Worm (Caenorhabditis elegans) whole organism, L4/young adult: ENCODE measurements around the gene brap-2.

ENCODE experiments used
- W03F9.2 ChIP-seq: fragments of 150-350 bp; optimal IDR thresholded peaks from 2 replicates; lab custom pipeline; 2014; ENCODE audit warnings: missing biosample characterization, missing genetic modification characterization
- dao-5 ChIP-seq: sonication (generic microtip); optimal IDR thresholded peaks from 2 replicates; lab custom pipeline; 2016; ENCODE audit warnings: missing genotype, missing genetic modification characterization, moderate library complexity, missing compliant biosample characterization
- him-1 ChIP-seq: sonication (generic microtip); optimal IDR thresholded peaks from 2 replicates; lab custom pipeline; 2016; ENCODE audit warnings: missing genotype, missing genetic modification reagents, missing genetic modification characterization, missing compliant biosample characterization

The brap-2 gene

ce11 chrII:5416204-5416764 is 23.3 kb upstream of the brap-2 start, which contains the start of gene EEED8.2:
Gene EEED8.2, plus strand, starts transcription at chrII:5416714.
- no peak for TF ChIP-seq dao-5 (tag; lab: Kevin White, UChicago)
- no peak for TF ChIP-seq him-1 (tag; lab: Kevin White, UChicago)
- no peak for TF ChIP-seq W03F9.2 (tag; lab: Kevin White, UChicago)

ce11 chrII:5414040-5414439 is 21.1 kb upstream of the brap-2 start, which contains the start of the genes EEED8.14 and EEED8.3:
Gene EEED8.14, minus strand, starts transcription at chrII:5414052.
Gene EEED8.3, plus strand, starts transcription at chrII:5414276.
- no peak for TF ChIP-seq W03F9.2 (tag; lab: Kevin White, UChicago)
- TF ChIP-seq dao-5 (tag; lab: Kevin White, UChicago) = no peak
- TF ChIP-seq him-1 (tag; lab: Kevin White, UChicago) = no peak

ce11 chrII:5412467-5412866 is 19.5 kb upstream of the brap-2 start, which contains the start of the genes EEED8.13 and EEED8.18:
Gene EEED8.13, minus strand, starts transcription at chrII:5412567.
Gene EEED8.18, minus strand, starts transcription at chrII:5412610.
- no peak for TF ChIP-seq dao-5 (tag; lab: Kevin White, UChicago)
- TF ChIP-seq W03F9.2 (tag; lab: Kevin White, UChicago) = no peak
- TF ChIP-seq him-1 (tag; lab: Kevin White, UChicago) = no peak

ce11 chrII:5408924-5409323 is 15.9 kb upstream of the brap-2 start, which contains the start of the genes EEED8.12 and EEED8.4:
Gene EEED8.12, minus strand, starts transcription at chrII:5409024.
Gene EEED8.4, plus strand, starts transcription at chrII:5409319.
- TF ChIP-seq him-1 (tag; lab: Kevin White, UChicago) (no peak), dao-5 (tag; lab: Kevin White, UChicago) (no peak), W03F9.2 (tag; lab: Kevin White, UChicago) (no peak)

ce11 chrII:5407548-5407947 is 14.6 kb upstream of the brap-2 start, which contains the start of gene clec-141:
Gene clec-141, minus strand, starts transcription at chrII:5407648.
- TF ChIP-seq W03F9.2 (tag; lab: Kevin White, UChicago) (no peak), dao-5 (tag; lab: Kevin White, UChicago) (no peak), him-1 (tag; lab: Kevin White, UChicago) (no peak)

- no peak for TF ChIP-seq him-1 (tag; lab: Kevin White, UChicago)
- no peak for TF ChIP-seq dao-5 (tag; lab: Kevin White, UChicago)
- TF ChIP-seq W03F9.2 (tag; lab: Kevin White, UChicago) = no peak
These were observed 6.2 kb upstream of the brap-2 start, which contains the start of gene mog-5 for ce11 chrII:5399201-5399600. Gene mog-5, plus strand, starts transcription at chrII:5399538.

- no peak for TF ChIP-seq W03F9.2 (tag; lab: Kevin White, UChicago)
- no peak for TF ChIP-seq dao-5 (tag; lab: Kevin White, UChicago)
- no peak for TF ChIP-seq him-1 (tag; lab: Kevin White, UChicago)
These were observed 5.8 kb upstream of the brap-2 start, which contains the start of gene fbxl-3 for ce11 chrII:5398779-5399178. Gene fbxl-3, minus strand, starts transcription at chrII:5398902.

ce11 chrII:5395594-5395993 is 2.6 kb upstream of the brap-2 start, which contains the start of gene pink-1:
Gene pink-1, minus strand, starts transcription at chrII:5395694.
- TF ChIP-seq him-1 (tag; lab: Kevin White, UChicago) = no peak
- no peak for TF ChIP-seq W03F9.2 (tag; lab: Kevin White, UChicago)
- TF ChIP-seq dao-5 (tag; lab: Kevin White, UChicago) = no peak

- TF ChIP-seq dao-5 (tag; lab: Kevin White, UChicago) (no peak), him-1 (tag; lab: Kevin White, UChicago) (no peak), W03F9.2 (tag; lab: Kevin White, UChicago) (no peak)
These were observed 1.5 kb downstream of the brap-2 start for ce11 chrII:5391447-5391846.

- no peak for TF ChIP-seq dao-5 (tag; lab: Kevin White, UChicago)
- TF ChIP-seq him-1 (tag; lab: Kevin White, UChicago) = peak; percentile 24
- TF ChIP-seq W03F9.2 (tag; lab: Kevin White, UChicago) = peak; percentile 72
These were observed 3.1 kb downstream of the brap-2 start, which contains the start of gene ndx-6 for ce11 chrII:5389831-5390323. Gene ndx-6, minus strand, starts transcription at chrII:5389881.

ce11 chrII:5388786-5389421 is 4.1 kb downstream of the brap-2 start, which contains the start of gene rsp-4:
Gene rsp-4, minus strand, starts transcription at chrII:5388836.
- TF ChIP-seq him-1 (tag; lab: Kevin White, UChicago) (no peak), dao-5 (tag; lab: Kevin White, UChicago) (no peak)

- TF ChIP-seq dao-5 (tag; lab: Kevin White, UChicago) = no peak
- no peak for TF ChIP-seq him-1 (tag; lab: Kevin White, UChicago)
- no peak for TF ChIP-seq W03F9.2 (tag; lab: Kevin White, UChicago)
These were observed 5.8 kb downstream of the brap-2 start, which contains the start of gene ccpp-6 for ce11 chrII:5387217-5387616. Gene ccpp-6, minus strand, starts transcription at chrII:5387317.

ce11 chrII:5384282-5384681 is 8.7 kb downstream of the brap-2 start:
- no peak for TF ChIP-seq him-1 (tag; lab: Kevin White, UChicago)
- TF ChIP-seq dao-5 (tag; lab: Kevin White, UChicago) = no peak
- no peak for TF ChIP-seq W03F9.2 (tag; lab: Kevin White, UChicago)
